Fruit fly (Drosophila melanogaster): Measurements from ENCODE around the gene Tsc1.

The Tsc1 gene

dm6 chr3R:24108902-24109389, 21.2 kb upstream of the Tsc1 start, which contains the start of the genes eIF4EHP and CG18428:
Gene eIF4EHP (minus strand): TSS chr3R:24108960.
Gene CG18428 (plus strand): TSS chr3R:24109336.
- TF ChIP-seq cic (GFP tag; optimal IDR thresholded peaks at IDR 0.05) = peak; percentile 98
- peak; percentile 100 for TF ChIP-seq CG11617 (GFP tag; optimal IDR thresholded peaks at IDR 0.05)
- no peak for TF ChIP-seq cnc (optimal IDR thresholded peaks at IDR 0.05)
- TF ChIP-seq CG14711 (tag; optimal IDR thresholded peaks at IDR 0.05) = peak; percentile 99
- peak; percentile 96 for TF ChIP-seq CG1620 (GFP tag; optimal IDR thresholded peaks at IDR 0.05)
- peak; percentile 100 for TF ChIP-seq CG12768 (GFP tag; optimal IDR thresholded peaks at IDR 0.05)
- TF ChIP-seq Hr96 (GFP tag; optimal IDR thresholded peaks at IDR 0.05) = peak; percentile 95
- TF ChIP-seq Crg-1 (GFP tag; optimal IDR thresholded peaks at IDR 0.05) = peak; percentile 98
- TF ChIP-seq pad (GFP tag; optimal IDR thresholded peaks at IDR 0.05) = peak; percentile 95
- TF ChIP-seq Clk (GFP tag; optimal IDR thresholded peaks at IDR 0.05) = peak; percentile 99
- TF ChIP-seq tj (GFP tag; optimal IDR thresholded peaks at IDR 0.05) = peak; percentile 97
- peak; percentile 98 for TF ChIP-seq CG5204 (GFP tag; optimal IDR thresholded peaks at IDR 0.05)
- TF ChIP-seq Mnt (GFP tag; optimal IDR thresholded peaks at IDR 0.05) = peak; percentile 97
- TF ChIP-seq kay (GFP tag; ENCODE audit: borderline replicate concordance) = no peak
- peak; percentile 100 for TF ChIP-seq CG33017 (tag; optimal IDR thresholded peaks at IDR 0.05)
- peak; percentile 100 for TF ChIP-seq ovo (GFP tag; optimal IDR thresholded peaks at IDR 0.05)
- TF ChIP-seq bab1 (GFP tag; optimal IDR thresholded peaks at IDR 0.05) = peak; percentile 99
- TF ChIP-seq CG7101 (tag; optimal IDR thresholded peaks at IDR 0.05) = peak; percentile 100
- peak; percentile 98 for TF ChIP-seq toe (GFP tag; optimal IDR thresholded peaks at IDR 0.05)
- peak; percentile 100 for TF ChIP-seq CG7045 (GFP tag; optimal IDR thresholded peaks at IDR 0.05)

- TF ChIP-seq cic (GFP tag; optimal IDR thresholded peaks at IDR 0.05) (peak; percentile 27), CG11617 (GFP tag; optimal IDR thresholded peaks at IDR 0.05) (peak; percentile 73), CG7045 (GFP tag; optimal IDR thresholded peaks at IDR 0.05) (peak; percentile 59), bab1 (GFP tag; optimal IDR thresholded peaks at IDR 0.05) (peak; percentile 84), CG7101 (tag; optimal IDR thresholded peaks at IDR 0.05) (peak; percentile 68), ovo (GFP tag; optimal IDR thresholded peaks at IDR 0.05) (no peak), CG12768 (GFP tag; optimal IDR thresholded peaks at IDR 0.05) (peak; percentile 78), CG5204 (GFP tag; optimal IDR thresholded peaks at IDR 0.05) (peak; percentile 64), Mnt (GFP tag; optimal IDR thresholded peaks at IDR 0.05) (peak; percentile 59), tj (GFP tag; optimal IDR thresholded peaks at IDR 0.05) (peak; percentile 78), CG14711 (tag; optimal IDR thresholded peaks at IDR 0.05) (peak; percentile 69), toe (GFP tag; optimal IDR thresholded peaks at IDR 0.05) (peak; percentile 71), kay (GFP tag; ENCODE audit: borderline replicate concordance) (no peak), CG33017 (tag; optimal IDR thresholded peaks at IDR 0.05) (peak; percentile 73), Crg-1 (GFP tag; optimal IDR thresholded peaks at IDR 0.05) (peak; percentile 68), CG1620 (GFP tag; optimal IDR thresholded peaks at IDR 0.05) (peak; percentile 28), cnc (optimal IDR thresholded peaks at IDR 0.05) (no peak), Hr96 (GFP tag; optimal IDR thresholded peaks at IDR 0.05) (peak; percentile 27), Clk (GFP tag; optimal IDR thresholded peaks at IDR 0.05) (peak; percentile 44), pad (GFP tag; optimal IDR thresholded peaks at IDR 0.05) (peak; percentile 62)
Observed at dm6 chr3R:24112320-24113069, 17.6 kb upstream of the Tsc1 start, which contains the start of gene CG13605. Gene CG13605 (minus strand): TSS chr3R:24112389.

dm6 chr3R:24113070-24113385, 17.1 kb upstream of the Tsc1 start, which contains the start of gene Root:
Gene Root (plus strand): TSS chr3R:24113286.
- TF ChIP-seq CG5204 (GFP tag; optimal IDR thresholded peaks at IDR 0.05) (no peak), bab1 (GFP tag; optimal IDR thresholded peaks at IDR 0.05) (no peak), tj (GFP tag; optimal IDR thresholded peaks at IDR 0.05) (no peak), CG12768 (GFP tag; optimal IDR thresholded peaks at IDR 0.05) (no peak)

- TF ChIP-seq cnc (optimal IDR thresholded peaks at IDR 0.05) (no peak), CG11617 (GFP tag; optimal IDR thresholded peaks at IDR 0.05) (peak; percentile 10), pad (GFP tag; optimal IDR thresholded peaks at IDR 0.05) (no peak), toe (GFP tag; optimal IDR thresholded peaks at IDR 0.05) (no peak), ovo (GFP tag; optimal IDR thresholded peaks at IDR 0.05) (no peak), kay (GFP tag; ENCODE audit: borderline replicate concordance) (no peak), Clk (GFP tag; optimal IDR thresholded peaks at IDR 0.05) (no peak), CG5204 (GFP tag; optimal IDR thresholded peaks at IDR 0.05) (peak; percentile 13), CG12768 (GFP tag; optimal IDR thresholded peaks at IDR 0.05) (no peak), CG33017 (tag; optimal IDR thresholded peaks at IDR 0.05) (no peak), Mnt (GFP tag; optimal IDR thresholded peaks at IDR 0.05) (no peak), CG1620 (GFP tag; optimal IDR thresholded peaks at IDR 0.05) (no peak), CG7101 (tag; optimal IDR thresholded peaks at IDR 0.05) (peak; percentile 18), cic (GFP tag; optimal IDR thresholded peaks at IDR 0.05) (peak; percentile 14), tj (GFP tag; optimal IDR thresholded peaks at IDR 0.05) (no peak), Crg-1 (GFP tag; optimal IDR thresholded peaks at IDR 0.05) (no peak), Hr96 (GFP tag; optimal IDR thresholded peaks at IDR 0.05) (peak; percentile 27), bab1 (GFP tag; optimal IDR thresholded peaks at IDR 0.05) (no peak), CG14711 (tag; optimal IDR thresholded peaks at IDR 0.05) (no peak), CG7045 (GFP tag; optimal IDR thresholded peaks at IDR 0.05) (no peak)
Observed at dm6 chr3R:24116180-24116579, 13.9 kb upstream of the Tsc1 start, which contains the start of gene CG13607. Gene CG13607 (minus strand): TSS chr3R:24116322.

dm6 chr3R:24116972-24117371, 13.1 kb upstream of the Tsc1 start:
- TF ChIP-seq Mnt (GFP tag; optimal IDR thresholded peaks at IDR 0.05) (no peak), pad (GFP tag; optimal IDR thresholded peaks at IDR 0.05) (no peak), CG11617 (GFP tag; optimal IDR thresholded peaks at IDR 0.05) (no peak), CG33017 (tag; optimal IDR thresholded peaks at IDR 0.05) (no peak), CG14711 (tag; optimal IDR thresholded peaks at IDR 0.05) (no peak), CG7101 (tag; optimal IDR thresholded peaks at IDR 0.05) (no peak), CG5204 (GFP tag; optimal IDR thresholded peaks at IDR 0.05) (no peak), kay (GFP tag; ENCODE audit: borderline replicate concordance) (no peak), CG12768 (GFP tag; optimal IDR thresholded peaks at IDR 0.05) (no peak), Clk (GFP tag; optimal IDR thresholded peaks at IDR 0.05) (no peak), bab1 (GFP tag; optimal IDR thresholded peaks at IDR 0.05) (no peak), CG1620 (GFP tag; optimal IDR thresholded peaks at IDR 0.05) (no peak), toe (GFP tag; optimal IDR thresholded peaks at IDR 0.05) (no peak), Crg-1 (GFP tag; optimal IDR thresholded peaks at IDR 0.05) (no peak), ovo (GFP tag; optimal IDR thresholded peaks at IDR 0.05) (no peak)
